Fruit fly (Drosophila melanogaster) whole organism, embryonic: ENCODE data around the gene Sld5.

Source experiments
- Abd-B ChIP-seq: fragments of 200-800 bp; sonication (Bioruptor generic); optimal IDR thresholded peaks from 2 replicates; lab custom pipeline; 2018; ENCODE audit warnings: missing biosample characterization, mild to moderate bottlenecking, missing genetic modification characterization, moderate library complexity
- Adf1 ChIP-seq: fragments of 200-800 bp; sonication (Bioruptor generic); IDR thresholded peaks from 2 replicates; pipeline ENCODE4 v1.3.6; 2022; ENCODE audit warnings: missing biosample characterization, missing genetic modification characterization
- BEAF-32 ChIP-seq: fragments of 200-800 bp; sonication (Bioruptor generic); optimal IDR thresholded peaks from 3 replicates; lab custom pipeline; 2017; ENCODE audit warnings: missing biosample characterization, missing genetic modification characterization, mild to moderate bottlenecking, moderate library complexity, missing genetic modification reagents
- CG10462 ChIP-seq: fragments of 200-800 bp; sonication (Bioruptor generic); optimal IDR thresholded peaks from 2 replicates; lab custom pipeline; 2016; ENCODE audit warnings: missing biosample characterization, missing genetic modification characterization
- CG10959 ChIP-seq: fragments of 200-800 bp; sonication (Bioruptor generic); IDR thresholded peaks from 2 replicates; pipeline ENCODE4 v1.3.6; 2022; ENCODE audit warnings: missing biosample characterization, missing genetic modification characterization
- CG12744 ChIP-seq: fragments of 200-800 bp; sonication (Bioruptor generic); optimal IDR thresholded peaks from 2 replicates; lab custom pipeline; 2016; ENCODE audit warnings: missing biosample characterization, missing genetic modification characterization
- CG18262 ChIP-seq: fragments of 200-800 bp; optimal IDR thresholded peaks from 3 replicates; lab custom pipeline; 2019; ENCODE audit warnings: missing biosample characterization, mild to moderate bottlenecking, missing genetic modification characterization, moderate library complexity
- CG2120 ChIP-seq: fragments of 200-800 bp; sonication (Bioruptor generic); optimal IDR thresholded peaks from 3 replicates; lab custom pipeline; 2016; ENCODE audit warnings: missing biosample characterization, missing genetic modification characterization
- CG30020 ChIP-seq: fragments of 200-800 bp; optimal IDR thresholded peaks from 2 replicates; lab custom pipeline; 2019; ENCODE audit warnings: missing biosample characterization, mild to moderate bottlenecking, missing genetic modification characterization, moderate library complexity
- CG31441 ChIP-seq: fragments of 200-800 bp; sonication (Bioruptor generic); IDR thresholded peaks from 2 replicates; pipeline ENCODE4 v1.3.6; 2022; ENCODE audit warnings: missing biosample characterization, missing genetic modification characterization
- CG3163 ChIP-seq: fragments of 200-800 bp; sonication (Bioruptor generic); optimal IDR thresholded peaks from 3 replicates; lab custom pipeline; 2016; ENCODE audit warnings: missing biosample characterization, missing genetic modification characterization
- CG32772 ChIP-seq: fragments of 200-800 bp; sonication (Bioruptor generic); IDR thresholded peaks from 2 replicates; pipeline ENCODE4 v1.3.6; 2022; ENCODE audit warnings: missing biosample characterization, missing genetic modification characterization
- CG3847 ChIP-seq: fragments of 200-800 bp; sonication (Bioruptor generic); IDR thresholded peaks from 2 replicates; pipeline ENCODE4 v1.3.6; 2022; ENCODE audit warnings: missing biosample characterization, missing genetic modification characterization
- CG4820 ChIP-seq: fragments of 200-800 bp; sonication (Bioruptor generic); optimal IDR thresholded peaks from 3 replicates; lab custom pipeline; 2016; ENCODE audit warnings: missing biosample characterization, missing genetic modification characterization
- CG5180 ChIP-seq: fragments of 200-800 bp; sonication (Bioruptor generic); optimal IDR thresholded peaks from 3 replicates; lab custom pipeline; 2017; ENCODE audit warnings: missing biosample characterization, missing genetic modification characterization, mild to moderate bottlenecking, moderate library complexity, missing genetic modification reagents
- CG6813 ChIP-seq: fragments of 200-800 bp; sonication (Bioruptor generic); optimal IDR thresholded peaks from 2 replicates; lab custom pipeline; 2017; ENCODE audit warnings: missing biosample characterization, missing genetic modification characterization, mild to moderate bottlenecking, moderate library complexity, missing genetic modification reagents
- CG7963 ChIP-seq: fragments of 200-800 bp; sonication (Bioruptor generic); IDR thresholded peaks from 3 replicates; pipeline ENCODE4 v1.3.6; 2022; ENCODE audit warnings: missing biosample characterization, missing genetic modification characterization; ENCODE audit not compliant: partially characterized antibody
- CG9215 ChIP-seq: fragments of 200-800 bp; sonication (Bioruptor generic); IDR thresholded peaks from 2 replicates; pipeline ENCODE4 v1.3.6; 2022; ENCODE audit warnings: missing biosample characterization, missing genetic modification characterization
- Chrac-16 ChIP-seq: fragments of 200-800 bp; sonication (Bioruptor generic); optimal IDR thresholded peaks from 3 replicates; lab custom pipeline; 2016; ENCODE audit warnings: missing biosample characterization, missing genetic modification characterization
- CrebB ChIP-seq: fragments of 200-800 bp; sonication (Bioruptor generic); optimal IDR thresholded peaks from 3 replicates; lab custom pipeline; 2018; ENCODE audit warnings: missing biosample characterization, mild to moderate bottlenecking, missing genetic modification characterization
- Drgx ChIP-seq: fragments of 200-800 bp; sonication (Bioruptor generic); IDR thresholded peaks from 2 replicates; pipeline ENCODE4 v1.3.6; 2022; ENCODE audit warnings: missing biosample characterization, missing genetic modification characterization
- Gsc ChIP-seq: fragments of 200-800 bp; sonication (Bioruptor generic); IDR thresholded peaks from 2 replicates; pipeline ENCODE4 v1.3.6; 2022; ENCODE audit warnings: missing biosample characterization, missing genetic modification characterization
- Hr3 ChIP-seq: fragments of 200-800 bp; sonication (Bioruptor generic); optimal IDR thresholded peaks from 3 replicates; lab custom pipeline; 2016; ENCODE audit warnings: missing biosample characterization, missing genetic modification characterization
- Jarid2 ChIP-seq: fragments of 200-800 bp; sonication (Bioruptor generic); optimal IDR thresholded peaks from 3 replicates; lab custom pipeline; 2017; ENCODE audit warnings: mild to moderate bottlenecking, missing biosample characterization, missing genetic modification reagents, missing genetic modification characterization
- Lpt ChIP-seq: fragments of >200 bp; optimal IDR thresholded peaks from 2 replicates; lab custom pipeline; 2018; ENCODE audit warnings: missing biosample characterization, missing genetic modification characterization
- MTF-1 ChIP-seq: fragments of 200-800 bp; sonication (Bioruptor generic); optimal IDR thresholded peaks from 2 replicates; lab custom pipeline; 2018; ENCODE audit warnings: missing biosample characterization, mild to moderate bottlenecking, missing genetic modification characterization, borderline replicate concordance
- NK7.1 ChIP-seq: fragments of 200-800 bp; sonication (Bioruptor generic); optimal IDR thresholded peaks from 3 replicates; lab custom pipeline; 2016; ENCODE audit warnings: missing biosample characterization, missing genetic modification characterization
- Pdp1 ChIP-seq, 2 experiments: fragments of 200-800 bp; sonication (Bioruptor generic); optimal IDR thresholded peaks; 3 replicates each; lab custom pipeline; 2016; ENCODE audit warnings: missing biosample characterization in 2 of 2, missing genetic modification characterization in 2 of 2, mild to moderate bottlenecking in 1 of 2, moderate library complexity in 1 of 2
- Ravus ChIP-seq: fragments of 200-800 bp; sonication (Bioruptor generic); IDR thresholded peaks from 2 replicates; pipeline ENCODE4 v1.3.6; 2022; ENCODE audit warnings: missing biosample characterization, missing genetic modification characterization
- Sry-δ ChIP-seq: fragments of 200-800 bp; sonication (Bioruptor generic); optimal IDR thresholded peaks from 2 replicates; lab custom pipeline; 2016; ENCODE audit warnings: missing biosample characterization, missing genetic modification characterization
- TFAM ChIP-seq: fragments of 200-800 bp; sonication (Bioruptor generic); optimal IDR thresholded peaks from 2 replicates; lab custom pipeline; 2017; ENCODE audit warnings: missing biosample characterization, missing genetic modification characterization, inconsistent platforms
- Trl ChIP-seq, 3 experiments: fragments of >200 bp in 2 of 3; fragments of 200-800 bp in 1 of 3; sonication (Bioruptor generic) in 1 of 3; optimal IDR thresholded peaks; 2 replicates in 1 of 3; 3 replicates in 2 of 3; lab custom pipeline; 2016 to 2017; ENCODE audit warnings: missing biosample characterization in 1 of 3, missing genetic modification characterization in 1 of 3
- chn ChIP-seq: fragments of 200-800 bp; sonication (Bioruptor generic); optimal IDR thresholded peaks from 2 replicates; lab custom pipeline; 2016; ENCODE audit warnings: missing biosample characterization, missing genetic modification characterization
- crc ChIP-seq: fragments of 200-800 bp; sonication (Bioruptor generic); optimal IDR thresholded peaks from 2 replicates; lab custom pipeline; 2016; ENCODE audit warnings: missing biosample characterization, missing genetic modification characterization
- crol ChIP-seq: fragments of 200-800 bp; sonication (Bioruptor generic); IDR thresholded peaks from 2 replicates; pipeline ENCODE4 v1.3.6; 2022; ENCODE audit warnings: missing biosample characterization, missing genetic modification characterization
- da ChIP-seq: fragments of 200-800 bp; sonication (Bioruptor generic); optimal IDR thresholded peaks from 2 replicates; lab custom pipeline; 2016; ENCODE audit warnings: missing biosample characterization, missing genetic modification characterization
- dmrt99B ChIP-seq: fragments of 200-800 bp; sonication (Bioruptor generic); optimal IDR thresholded peaks from 2 replicates; lab custom pipeline; 2018; ENCODE audit warnings: missing biosample characterization, mild to moderate bottlenecking, missing genetic modification characterization, moderate library complexity
- esg ChIP-seq: fragments of 200-800 bp; sonication (Bioruptor generic); conservative IDR thresholded peaks from 2 replicates; pipeline ENCODE4 v1.3.6; 2022; ENCODE audit warnings: missing biosample characterization, missing genetic modification characterization
- gsb-n ChIP-seq: fragments of 200-800 bp; sonication (Bioruptor generic); optimal IDR thresholded peaks from 3 replicates; lab custom pipeline; 2018; ENCODE audit warnings: missing biosample characterization, mild to moderate bottlenecking, missing genetic modification characterization
- gt ChIP-seq: fragments of 200-800 bp; sonication (Bioruptor generic); IDR thresholded peaks from 2 replicates; pipeline ENCODE4 v1.3.6; 2022; ENCODE audit warnings: missing biosample characterization, missing genetic modification characterization
- lab ChIP-seq: fragments of 200-800 bp; sonication (Bioruptor generic); optimal IDR thresholded peaks from 3 replicates; lab custom pipeline; 2017; ENCODE audit warnings: missing biosample characterization, missing genetic modification characterization, mild to moderate bottlenecking, moderate library complexity, missing genetic modification reagents
- lilli ChIP-seq: fragments of 200-800 bp; sonication (Bioruptor generic); optimal IDR thresholded peaks from 3 replicates; lab custom pipeline; 2016; ENCODE audit warnings: missing biosample characterization, missing genetic modification characterization
- nerfin-1 ChIP-seq: fragments of 200-800 bp; sonication (Bioruptor generic); optimal IDR thresholded peaks from 3 replicates; lab custom pipeline; 2019; ENCODE audit warnings: missing biosample characterization, mild to moderate bottlenecking, missing genetic modification characterization, moderate library complexity
- oc ChIP-seq: fragments of 200-800 bp; sonication (Bioruptor generic); optimal IDR thresholded peaks from 2 replicates; lab custom pipeline; 2018; ENCODE audit warnings: missing biosample characterization, mild to moderate bottlenecking, missing genetic modification characterization, moderate library complexity
- onecut ChIP-seq: fragments of 200-800 bp; sonication (Bioruptor generic); IDR thresholded peaks from 2 replicates; pipeline ENCODE4 v1.3.6; 2022; ENCODE audit warnings: missing biosample characterization, missing genetic modification characterization
- schlank ChIP-seq: fragments of 200-800 bp; sonication (Bioruptor generic); optimal IDR thresholded peaks from 2 replicates; lab custom pipeline; 2018; ENCODE audit warnings: missing biosample characterization, mild to moderate bottlenecking, missing genetic modification characterization
- sens ChIP-seq: fragments of 200-800 bp; sonication (Bioruptor generic); peaks from one replicate; lab custom pipeline; 2016; ENCODE audit warnings: missing biosample characterization, missing genetic modification characterization
- slbo ChIP-seq: fragments of 200-800 bp; sonication (Bioruptor generic); IDR thresholded peaks from 2 replicates; pipeline ENCODE4 v1.3.6; 2022; ENCODE audit warnings: missing biosample characterization, missing genetic modification characterization
- sug ChIP-seq: fragments of 200-800 bp; optimal IDR thresholded peaks from 2 replicates; lab custom pipeline; 2019; ENCODE audit warnings: missing biosample characterization, mild to moderate bottlenecking, missing genetic modification characterization, moderate library complexity
- yki ChIP-seq: fragments of >200 bp; optimal IDR thresholded peaks from 3 replicates; lab custom pipeline; 2018

The Sld5 gene

DNA sequence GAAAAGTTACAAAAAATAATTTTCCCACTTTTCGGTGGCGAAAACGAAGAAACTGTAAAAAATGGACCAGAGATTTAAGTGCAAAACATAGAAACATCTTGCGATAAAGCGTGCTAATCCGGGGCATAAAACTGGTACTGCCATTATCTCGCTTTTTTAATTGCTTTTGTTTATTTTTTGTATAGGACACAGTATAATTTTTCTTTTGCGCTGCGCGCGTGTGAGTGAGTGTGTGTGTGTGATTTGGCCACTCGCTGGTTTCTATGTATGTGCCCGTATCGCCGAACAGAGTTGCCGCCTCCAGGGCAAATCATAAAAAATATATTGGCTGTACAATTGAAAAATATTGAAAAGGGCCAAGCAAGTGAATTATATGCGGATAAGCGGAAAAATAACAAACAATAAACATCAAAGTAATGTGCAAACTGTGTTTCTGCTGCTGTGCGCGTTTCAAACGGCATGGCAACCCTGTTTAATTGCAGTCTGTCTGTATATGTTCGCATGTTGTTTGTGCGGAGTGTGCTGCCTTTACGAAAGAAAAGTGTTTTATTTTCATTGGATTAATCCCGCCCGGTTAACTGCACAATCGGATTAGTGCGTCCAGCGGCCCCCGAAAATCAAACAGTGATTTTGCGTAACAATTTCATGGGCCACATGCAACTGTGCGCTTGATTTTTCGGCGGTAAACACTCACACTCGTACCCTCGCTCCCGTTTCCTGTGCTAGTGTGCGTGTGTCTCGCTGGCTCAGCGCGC is 14.0 kb downstream of the Sld5 start (continued):
- TF ChIP-seq Sry-δ (GFP tag; lab: Kevin White, UChicago), result peak; percentile 66
- peak; percentile 96 for TF ChIP-seq crc (GFP tag; lab: Kevin White, UChicago)
- TF ChIP-seq gt (GFP tag; lab: Robert Waterston, UW), result peak; percentile 84
- peak; percentile 87 for TF ChIP-seq MTF-1
- TF ChIP-seq CG12744 (GFP tag; lab: Kevin White, UChicago), result peak; percentile 93
- TF ChIP-seq onecut (GFP tag; lab: Robert Waterston, UW), result peak; percentile 85
- TF ChIP-seq CG10462 (GFP tag; lab: Kevin White, UChicago), result peak; percentile 94
- peak; percentile 96 to 97 for TF ChIP-seq Pdp1 (GFP tag; optimal IDR thresholded peaks at IDR 0.05; lab: Kevin White, UChicago)
- peak; percentile 84 for TF ChIP-seq nerfin-1 (tag; lab: Kevin White, UChicago)
- peak; percentile 88 for TF ChIP-seq CG3163 (GFP tag; lab: Kevin White, UChicago)
- TF ChIP-seq gsb-n (tag; lab: Kevin White, UChicago), result peak; percentile 93
- peak; percentile 98 for TF ChIP-seq lilli (GFP tag; lab: Kevin White, UChicago)
- TF ChIP-seq Drgx, result peak; percentile 99
- TF ChIP-seq Trl (optimal IDR thresholded peaks at IDR 0.05; lab: Kevin White, UChicago), result peak in 1 of 2 experiments; percentile 76
- peak; percentile 98 for TF ChIP-seq Trl (GFP tag; optimal IDR thresholded peaks at IDR 0.05; lab: Kevin White, UChicago)
- peak; percentile 92 for TF ChIP-seq CG31441 (GFP tag; lab: Robert Waterston, UW)
- peak; percentile 95 for TF ChIP-seq NK7.1 (GFP tag; lab: Kevin White, UChicago)
- peak; percentile 97 for TF ChIP-seq Abd-B (GFP tag; lab: Kevin White, UChicago)
- TF ChIP-seq Lpt (GFP tag; lab: Kevin White, UChicago), result no peak
- peak; percentile 27 for TF ChIP-seq BEAF-32 (GFP tag; lab: Kevin White, UChicago)
- peak; percentile 94 for TF ChIP-seq Hr3 (GFP tag; lab: Kevin White, UChicago)
- TF ChIP-seq CG4820 (GFP tag; lab: Kevin White, UChicago), result peak; percentile 95
- TF ChIP-seq TFAM (GFP tag; lab: Kevin White, UChicago), result peak; percentile 81
- peak; percentile 91 for TF ChIP-seq Ravus (GFP tag; lab: Robert Waterston, UW)
- peak; percentile 85 for TF ChIP-seq sug (tag; lab: Kevin White, UChicago)
- TF ChIP-seq oc, result no peak
- peak; percentile 98 for TF ChIP-seq slbo
- TF ChIP-seq da (GFP tag; lab: Kevin White, UChicago), result peak; percentile 94
- no peak for TF ChIP-seq yki (lab: Kevin White, UChicago)
- peak; percentile 95 for TF ChIP-seq dmrt99B
- TF ChIP-seq lab (GFP tag; lab: Kevin White, UChicago), result peak; percentile 98
- TF ChIP-seq CG2120 (GFP tag; lab: Kevin White, UChicago), result peak; percentile 98
- TF ChIP-seq Jarid2 (GFP tag; lab: Kevin White, UChicago), result peak; percentile 80
- peak; percentile 94 for TF ChIP-seq CG18262 (tag; lab: Kevin White, UChicago)
- peak; percentile 65 for TF ChIP-seq crol (GFP tag; lab: Robert Waterston, UW)
- TF ChIP-seq schlank (tag; lab: Kevin White, UChicago), result peak; percentile 93
- peak; percentile 90 for TF ChIP-seq CrebB (tag; lab: Kevin White, UChicago)
- peak; percentile 94 for TF ChIP-seq CG6813 (GFP tag; lab: Kevin White, UChicago)
- peak; percentile 96 for TF ChIP-seq CG3847
- TF ChIP-seq Gsc (GFP tag; lab: Robert Waterston, UW), result peak; percentile 90
- peak; percentile 100 for TF ChIP-seq sens (GFP tag; lab: Kevin White, UChicago)
- peak; percentile 76 for TF ChIP-seq CG5180 (GFP tag; lab: Kevin White, UChicago)
- no peak for TF ChIP-seq CG7963 (GFP tag; lab: Robert Waterston, UW)
- peak; percentile 81 for TF ChIP-seq Adf1 (GFP tag; lab: Robert Waterston, UW)
- peak; percentile 97 for TF ChIP-seq Chrac-16 (GFP tag; lab: Kevin White, UChicago)
- peak; percentile 58 for TF ChIP-seq CG30020 (tag; lab: Kevin White, UChicago)
- TF ChIP-seq CG10959 (GFP tag; lab: Robert Waterston, UW), result peak; percentile 89
- peak; percentile 98 for TF ChIP-seq chn (GFP tag; lab: Kevin White, UChicago)
- peak; percentile 97 for TF ChIP-seq esg (GFP tag; lab: Robert Waterston, UW)
- TF ChIP-seq CG9215 (GFP tag; lab: Robert Waterston, UW), result peak; percentile 93
- TF ChIP-seq CG32772, result peak; percentile 97
